Fruit fly (Drosophila melanogaster) Kc167 (cell line): ENCODE measurements around the gene CG7872.

Experiments used
- Myc ChIP-seq: fragments of >200 bp; optimal IDR thresholded peaks from 2 replicates; lab custom pipeline; 2017; ENCODE audit warnings: missing external identifiers
- psq ChIP-seq: fragments of >200 bp; optimal IDR thresholded peaks from 2 replicates; lab custom pipeline; 2017; ENCODE audit warnings: missing external identifiers

DNA sequence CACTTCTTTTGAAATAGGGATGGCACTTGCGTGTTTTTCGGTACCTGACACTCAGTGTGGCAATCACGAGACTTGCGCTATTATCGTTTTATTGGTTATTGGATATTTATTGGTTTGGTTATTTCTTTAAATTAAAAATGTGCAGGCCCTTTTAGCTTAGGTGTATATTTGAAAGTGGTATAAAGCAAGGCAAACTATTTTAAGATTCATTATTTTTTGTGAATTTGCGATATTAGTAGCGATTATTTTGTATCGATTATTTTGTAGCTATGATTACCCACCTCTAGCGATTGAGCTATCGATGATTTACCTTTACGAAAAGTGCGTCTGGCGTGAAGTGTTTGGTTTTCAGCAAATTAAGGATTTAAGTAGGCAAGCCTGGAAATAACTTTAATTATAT, 4.8 kb downstream of the CG7872 start, which contains the start of the genes CG9215 and CG8097:
- TF ChIP-seq psq (lab: Kevin White, UChicago) = no peak
- TF ChIP-seq Myc (lab: Kevin White, UChicago) = no peak
